Worm (Caenorhabditis elegans): ENCODE measurements around the gene cct-5.

- TF ChIP-seq him-1 (tag; optimal IDR thresholded peaks at IDR 0.05) (no peak), W03F9.2 (tag; optimal IDR thresholded peaks at IDR 0.05) (no peak), dao-5 (tag; optimal IDR thresholded peaks at IDR 0.05) (no peak)
Observed at ce11 chrIII:4495685-4496084, 12.2 kb downstream of the cct-5 start.
